Worm (Caenorhabditis elegans) whole organism, L4/young adult: ENCODE results near the gene cst-2.
"Not testable (repeated sequence)": the region's sequence is repeated elsewhere in the genome, so short reads cannot be mapped to it uniquely, and the experiment has no call there.

ENCODE experiments used
- W03F9.2 ChIP-seq: fragments of 150-350 bp; optimal IDR thresholded peaks from 2 replicates; lab custom pipeline; 2014; ENCODE audit warnings: missing biosample characterization, missing genetic modification characterization
- dao-5 ChIP-seq: sonication (generic microtip); optimal IDR thresholded peaks from 2 replicates; lab custom pipeline; 2016; ENCODE audit warnings: missing genotype, missing genetic modification characterization, moderate library complexity, missing compliant biosample characterization
- him-1 ChIP-seq: sonication (generic microtip); optimal IDR thresholded peaks from 2 replicates; lab custom pipeline; 2016; ENCODE audit warnings: missing genotype, missing genetic modification reagents, missing genetic modification characterization, missing compliant biosample characterization

cst-2 gene

ce11 chrX:4362522-4362921, 26.7 kb upstream of the cst-2 start, which contains the start of gene F14H12.7:
Gene F14H12.7 (minus strand): TSS chrX:4362622.
- TF ChIP-seq W03F9.2 (no peak), him-1 (tag; lab: Kevin White, UChicago) (no peak), dao-5 (tag; lab: Kevin White, UChicago) (no peak)

- TF ChIP-seq W03F9.2 (no peak), dao-5 (tag; lab: Kevin White, UChicago) (no peak), him-1 (tag; lab: Kevin White, UChicago) (no peak)
Observed at ce11 chrX:4359030-4359429, 23.2 kb upstream of the cst-2 start.

ce11 chrX:4357467-4357866, 21.6 kb upstream of the cst-2 start, which contains the start of gene F14H12.6:
Gene F14H12.6 (minus strand): TSS chrX:4357567.
- no peak for TF ChIP-seq W03F9.2
- no peak for TF ChIP-seq him-1 (tag; lab: Kevin White, UChicago)
- no peak for TF ChIP-seq dao-5 (tag; lab: Kevin White, UChicago)

- TF ChIP-seq dao-5 (tag; lab: Kevin White, UChicago), result no peak
- no peak for TF ChIP-seq W03F9.2
- TF ChIP-seq him-1 (tag; lab: Kevin White, UChicago), result no peak
Observed at ce11 chrX:4353318-4353717, 17.5 kb upstream of the cst-2 start, which contains the start of gene col-165. Gene col-165 (plus strand): TSS chrX:4353618.

ce11 chrX:4350198-4350597, 14.3 kb upstream of the cst-2 start, which contains the start of gene F14H12.2:
Gene F14H12.2 (plus strand): TSS chrX:4350498.
- TF ChIP-seq dao-5 (tag; lab: Kevin White, UChicago) (no peak), W03F9.2 (no peak)

ce11 chrX:4343915-4344314, 8.1 kb upstream of the cst-2 start, which contains the start of gene F14H12.3:
Gene F14H12.3 (plus strand): TSS chrX:4344215.
- TF ChIP-seq dao-5 (tag; lab: Kevin White, UChicago) (no peak), W03F9.2 (no peak), him-1 (tag; lab: Kevin White, UChicago) (no peak)

ce11 chrX:4342730-4343129, 6.9 kb upstream of the cst-2 start:
- TF ChIP-seq dao-5 (tag; lab: Kevin White, UChicago) (no peak), him-1 (tag; lab: Kevin White, UChicago) (no peak), W03F9.2 (no peak)

ce11 chrX:4339332-4339731, 3.5 kb upstream of the cst-2 start, which contains the start of gene cst-1:
Gene cst-1 (plus strand): TSS chrX:4339632.
- TF ChIP-seq dao-5 (tag; lab: Kevin White, UChicago); W03F9.2; him-1 (tag; lab: Kevin White, UChicago): not testable (repeated sequence)

- not testable (repeated sequence) for TF ChIP-seq dao-5 (tag; lab: Kevin White, UChicago); W03F9.2; him-1 (tag; lab: Kevin White, UChicago)
Observed at ce11 chrX:4332305-4332704, 3.5 kb downstream of the cst-2 start, which contains the start of gene C24A8.6. Gene C24A8.6 (minus strand): TSS chrX:4332405.

ce11 chrX:4328816-4329215, 7.0 kb downstream of the cst-2 start, which contains the start of gene C24A8.5:
Gene C24A8.5 (minus strand): TSS chrX:4328916.
- no peak for TF ChIP-seq W03F9.2

- no peak for TF ChIP-seq W03F9.2
- no peak for TF ChIP-seq him-1 (tag; lab: Kevin White, UChicago)
- no peak for TF ChIP-seq dao-5 (tag; lab: Kevin White, UChicago)
Observed at ce11 chrX:4322847-4323455, 12.9 kb downstream of the cst-2 start.

ce11 chrX:4320563-4320962, 15.3 kb downstream of the cst-2 start, which contains the start of gene dop-6:
Gene dop-6 (plus strand): TSS chrX:4320863.
- TF ChIP-seq dao-5 (tag; lab: Kevin White, UChicago) (no peak), him-1 (tag; lab: Kevin White, UChicago) (no peak), W03F9.2 (no peak)

- TF ChIP-seq him-1 (tag; lab: Kevin White, UChicago) (no peak), W03F9.2 (no peak), dao-5 (tag; lab: Kevin White, UChicago) (no peak)
Observed at ce11 chrX:4317095-4317494, 18.8 kb downstream of the cst-2 start.

ce11 chrX:4314939-4315338, 20.9 kb downstream of the cst-2 start:
- TF ChIP-seq him-1 (tag; lab: Kevin White, UChicago) (no peak), dao-5 (tag; lab: Kevin White, UChicago) (no peak), W03F9.2 (no peak)

ce11 chrX:4311668-4312067, 24.2 kb downstream of the cst-2 start, which contains the start of gene C52B9.8:
Gene C52B9.8 (minus strand): TSS chrX:4311768.
- TF ChIP-seq dao-5 (tag; lab: Kevin White, UChicago) (no peak), him-1 (tag; lab: Kevin White, UChicago) (no peak), W03F9.2 (no peak)
